Fruit fly (Drosophila melanogaster) whole organism, embryonic: ENCODE results near the gene cher.
A peak's percentile ranks its signal among the peaks of the same experiment; 100 is the strongest.

Experiments
- Aef1 ChIP-seq: fragments of 200-800 bp; sonication (Bioruptor generic); IDR thresholded peaks from 3 replicates; pipeline ENCODE4 v1.3.6; 2022; ENCODE audit warnings: missing biosample characterization, missing genetic modification characterization
- BEAF-32 ChIP-seq: fragments of 200-800 bp; sonication (Bioruptor generic); optimal IDR thresholded peaks from 3 replicates; lab custom pipeline; 2017; ENCODE audit warnings: missing biosample characterization, missing genetic modification characterization, mild to moderate bottlenecking, moderate library complexity, missing genetic modification reagents
- Bgb ChIP-seq: fragments of 200-800 bp; sonication (Bioruptor generic); IDR thresholded peaks from 2 replicates; pipeline ENCODE4 v1.3.6; 2022; ENCODE audit warnings: missing biosample characterization, missing genetic modification characterization; ENCODE audit not compliant: partially characterized antibody
- CG10979 ChIP-seq: fragments of 200-800 bp; sonication (Bioruptor generic); optimal IDR thresholded peaks from 2 replicates; lab custom pipeline; 2018; ENCODE audit warnings: missing biosample characterization, mild to moderate bottlenecking, missing genetic modification characterization, moderate library complexity
- CG13287 ChIP-seq: fragments of 200-800 bp; sonication (Bioruptor generic); IDR thresholded peaks from 2 replicates; pipeline ENCODE4 v1.3.6; 2022; ENCODE audit warnings: missing biosample characterization, missing genetic modification characterization; ENCODE audit not compliant: partially characterized antibody
- CG14965 ChIP-seq: fragments of 200-800 bp; sonication (Bioruptor generic); optimal IDR thresholded peaks from 2 replicates; lab custom pipeline; 2016; ENCODE audit warnings: missing biosample characterization, missing genetic modification characterization, borderline replicate concordance
- CG15696 ChIP-seq: fragments of 200-800 bp; sonication (Bioruptor generic); optimal IDR thresholded peaks from 2 replicates; lab custom pipeline; 2019; ENCODE audit warnings: missing biosample characterization, mild to moderate bottlenecking, missing genetic modification characterization, moderate library complexity
- CG16779 ChIP-seq: fragments of 200-800 bp; sonication (Bioruptor generic); IDR thresholded peaks from 2 replicates; pipeline ENCODE4 v1.3.6; 2022; ENCODE audit warnings: missing biosample characterization, missing genetic modification characterization
- CG16813 ChIP-seq: fragments of 200-800 bp; sonication (Bioruptor generic); IDR thresholded peaks from 3 replicates; pipeline ENCODE4 v1.3.6; 2022; ENCODE audit warnings: missing biosample characterization, missing genetic modification characterization; ENCODE audit not compliant: partially characterized antibody
- CG17829 ChIP-seq: fragments of 200-800 bp; optimal IDR thresholded peaks from 2 replicates; lab custom pipeline; 2019; ENCODE audit warnings: missing biosample characterization, mild to moderate bottlenecking, missing genetic modification characterization, moderate library complexity
- CG2129 ChIP-seq: fragments of 200-800 bp; sonication (Bioruptor generic); IDR thresholded peaks from 2 replicates; pipeline ENCODE4 v1.3.6; 2022; ENCODE audit warnings: missing biosample characterization, missing genetic modification characterization; ENCODE audit not compliant: partially characterized antibody
- CG2712 ChIP-seq: fragments of 200-800 bp; optimal IDR thresholded peaks from 3 replicates; lab custom pipeline; 2019; ENCODE audit warnings: missing biosample characterization, mild to moderate bottlenecking, missing genetic modification characterization, moderate library complexity
- CG2889 ChIP-seq: fragments of 200-800 bp; sonication (Bioruptor generic); IDR thresholded peaks from 3 replicates; pipeline ENCODE4 v1.3.6; 2022; ENCODE audit warnings: missing biosample characterization, missing genetic modification characterization
- CG32767 ChIP-seq: fragments of 200-800 bp; sonication (Bioruptor generic); IDR thresholded peaks from 2 replicates; pipeline ENCODE4 v1.3.6; 2022; ENCODE audit warnings: missing biosample characterization, missing genetic modification characterization
- CG34224 ChIP-seq: fragments of 200-800 bp; sonication (Bioruptor generic); IDR thresholded peaks from 3 replicates; pipeline ENCODE4 v1.3.6; 2022; ENCODE audit warnings: missing biosample characterization, missing genetic modification characterization; ENCODE audit not compliant: partially characterized antibody
- CG3726 ChIP-seq: fragments of 200-800 bp; sonication (Bioruptor generic); IDR thresholded peaks from 3 replicates; pipeline ENCODE4, ENCODE4 v1.3.6; 2022; ENCODE audit warnings: missing biosample characterization, missing genetic modification characterization
- CG6791 ChIP-seq: fragments of 200-800 bp; sonication (Bioruptor generic); IDR thresholded peaks from 3 replicates; pipeline ENCODE4 v1.3.6; 2022; ENCODE audit warnings: missing biosample characterization, missing genetic modification characterization; ENCODE audit not compliant: partially characterized antibody
- CG8290 ChIP-seq, 3 experiments: fragments of 200-800 bp; sonication (Bioruptor generic); optimal IDR thresholded peaks; 2 replicates each; lab custom pipeline; 2016 to 2019; ENCODE audit warnings: missing biosample characterization in 3 of 3, missing genetic modification characterization in 3 of 3, mild to moderate bottlenecking in 2 of 3, moderate library complexity in 1 of 3
- CG8359 ChIP-seq: fragments of 200-800 bp; sonication (Bioruptor generic); optimal IDR thresholded peaks from 2 replicates; lab custom pipeline; 2017; ENCODE audit warnings: missing biosample characterization, mild to moderate bottlenecking, missing genetic modification characterization, borderline replicate concordance
- CG8388 ChIP-seq: fragments of 200-800 bp; sonication (Bioruptor generic); optimal IDR thresholded peaks from 2 replicates; lab custom pipeline; 2019; ENCODE audit warnings: missing biosample characterization, mild to moderate bottlenecking, missing genetic modification characterization, moderate library complexity
- Camta ChIP-seq: fragments of 200-800 bp; sonication (Bioruptor generic); optimal IDR thresholded peaks from 2 replicates; lab custom pipeline; 2016; ENCODE audit warnings: missing biosample characterization, missing genetic modification characterization
- D19A ChIP-seq: fragments of 200-800 bp; optimal IDR thresholded peaks from 3 replicates; lab custom pipeline; 2019; ENCODE audit warnings: missing biosample characterization, mild to moderate bottlenecking, missing genetic modification characterization, moderate library complexity
- Dad ChIP-seq: fragments of 200-800 bp; sonication (Bioruptor generic); optimal IDR thresholded peaks from 3 replicates; lab custom pipeline; 2016; ENCODE audit warnings: missing biosample characterization, missing genetic modification characterization
- Dbx ChIP-seq: fragments of 200-800 bp; sonication (Bioruptor generic); IDR thresholded peaks from 3 replicates; pipeline ENCODE4 v1.3.6; 2022; ENCODE audit warnings: missing biosample characterization, missing genetic modification characterization
- E2f1 ChIP-seq: fragments of 200-800 bp; sonication (Bioruptor generic); IDR thresholded peaks from 2 replicates; pipeline ENCODE4 v1.3.6; 2022; ENCODE audit warnings: missing biosample characterization, missing genetic modification characterization
- Fer2 ChIP-seq: fragments of 200-800 bp; sonication (Bioruptor generic); optimal IDR thresholded peaks from 2 replicates; lab custom pipeline; 2018; ENCODE audit warnings: missing biosample characterization, mild to moderate bottlenecking, missing genetic modification characterization, moderate library complexity
- Gsc ChIP-seq: fragments of 200-800 bp; sonication (Bioruptor generic); IDR thresholded peaks from 2 replicates; pipeline ENCODE4 v1.3.6; 2022; ENCODE audit warnings: missing biosample characterization, missing genetic modification characterization
- Jarid2 ChIP-seq: fragments of 200-800 bp; sonication (Bioruptor generic); optimal IDR thresholded peaks from 3 replicates; lab custom pipeline; 2017; ENCODE audit warnings: mild to moderate bottlenecking, missing biosample characterization, missing genetic modification reagents, missing genetic modification characterization
- Opbp ChIP-seq: fragments of 200-800 bp; sonication (Bioruptor generic); IDR thresholded peaks from 3 replicates; pipeline ENCODE4 v1.3.6; 2022; ENCODE audit warnings: missing biosample characterization, missing genetic modification characterization; ENCODE audit not compliant: partially characterized antibody
- Pdp1 ChIP-seq, 2 experiments: fragments of 200-800 bp; sonication (Bioruptor generic); optimal IDR thresholded peaks; 3 replicates each; lab custom pipeline; 2016; ENCODE audit warnings: missing biosample characterization in 2 of 2, missing genetic modification characterization in 2 of 2, mild to moderate bottlenecking in 1 of 2, moderate library complexity in 1 of 2
- Rx ChIP-seq: fragments of 200-800 bp; sonication (Bioruptor generic); IDR thresholded peaks from 2 replicates; pipeline ENCODE4 v1.3.6; 2022; ENCODE audit warnings: missing biosample characterization, missing genetic modification characterization
- Sry-δ ChIP-seq: fragments of 200-800 bp; sonication (Bioruptor generic); optimal IDR thresholded peaks from 2 replicates; lab custom pipeline; 2016; ENCODE audit warnings: missing biosample characterization, missing genetic modification characterization
- ato ChIP-seq: fragments of 200-800 bp; sonication (Bioruptor generic); IDR thresholded peaks from 2 replicates; pipeline ENCODE4 v1.3.6; 2022; ENCODE audit warnings: missing biosample characterization, missing genetic modification characterization; ENCODE audit not compliant: partially characterized antibody
- az2 ChIP-seq: fragments of 200-800 bp; sonication (Bioruptor generic); optimal IDR thresholded peaks from 3 replicates; lab custom pipeline; 2016; ENCODE audit warnings: missing biosample characterization, missing genetic modification characterization
- bbx ChIP-seq: fragments of 200-800 bp; sonication (Bioruptor generic); IDR thresholded peaks from 2 replicates; pipeline ENCODE4 v1.3.6; 2022; ENCODE audit warnings: missing biosample characterization, missing genetic modification characterization; ENCODE audit not compliant: partially characterized antibody
- chif ChIP-seq, 2 experiments: fragments of 200-800 bp; sonication (Bioruptor generic); optimal IDR thresholded peaks; 3 replicates each; lab custom pipeline; 2016; ENCODE audit warnings: missing biosample characterization in 2 of 2, missing genetic modification characterization in 2 of 2
- dati ChIP-seq: fragments of 200-800 bp; sonication (Bioruptor generic); IDR thresholded peaks from 2 replicates; pipeline ENCODE4 v1.3.6; 2022; ENCODE audit warnings: missing biosample characterization, missing genetic modification characterization
- eve ChIP-seq, 2 experiments: fragments of >200 bp; optimal IDR thresholded peaks; 2 replicates each; lab custom pipeline; 2017; ENCODE audit warnings: missing biosample characterization in 2 of 2, missing genetic modification characterization in 2 of 2
- fd102C ChIP-seq: fragments of 200-800 bp; sonication (Bioruptor generic); optimal IDR thresholded peaks from 2 replicates; lab custom pipeline; 2018; ENCODE audit warnings: missing biosample characterization, mild to moderate bottlenecking, missing genetic modification characterization, moderate library complexity
- kay ChIP-seq: fragments of 200-800 bp; sonication (Bioruptor generic); optimal IDR thresholded peaks from 2 replicates; lab custom pipeline; 2016; ENCODE audit warnings: missing biosample characterization, missing genetic modification characterization
- nmo ChIP-seq: fragments of 200-800 bp; sonication (Bioruptor generic); optimal IDR thresholded peaks from 2 replicates; lab custom pipeline; 2018; ENCODE audit warnings: missing biosample characterization, mild to moderate bottlenecking, missing genetic modification characterization, moderate library complexity
- psq ChIP-seq: fragments of 200-800 bp; sonication (Bioruptor generic); optimal IDR thresholded peaks from 2 replicates; lab custom pipeline; 2017; ENCODE audit warnings: missing biosample characterization, missing genetic modification characterization
- repo ChIP-seq: fragments of 200-800 bp; sonication (Bioruptor generic); optimal IDR thresholded peaks from 2 replicates; lab custom pipeline; 2016; ENCODE audit warnings: missing biosample characterization, missing genetic modification characterization
- sim ChIP-seq: fragments of 200-800 bp; sonication (Bioruptor generic); IDR thresholded peaks from 2 replicates; pipeline ENCODE4 v1.3.6; 2022; ENCODE audit warnings: missing biosample characterization, missing genetic modification characterization
- tll ChIP-seq, 2 experiments: fragments of 200-800 bp in 1 of 2; fragments of >200 bp in 1 of 2; sonication (Bioruptor generic) in 1 of 2; optimal IDR thresholded peaks; 2 replicates each; lab custom pipeline; 2017 to 2019; ENCODE audit warnings: missing biosample characterization in 2 of 2, missing genetic modification characterization in 2 of 2, mild to moderate bottlenecking in 1 of 2, moderate library complexity in 1 of 2
- trem ChIP-seq: fragments of 200-800 bp; optimal IDR thresholded peaks from 3 replicates; lab custom pipeline; 2019; ENCODE audit warnings: missing biosample characterization, mild to moderate bottlenecking, missing genetic modification characterization, moderate library complexity
- zen2 ChIP-seq: fragments of 200-800 bp; sonication (Bioruptor generic); IDR thresholded peaks from 3 replicates; pipeline ENCODE4 v1.3.6; 2022; ENCODE audit warnings: missing biosample characterization, missing genetic modification characterization; ENCODE audit not compliant: partially characterized antibody

Gene cher

dm6 chr3R:17085029-17085807 is 40.0 kb downstream of the cher start, which contains the start of gene GckIII (continued):
- TF ChIP-seq Pdp1 (GFP tag; optimal IDR thresholded peaks at IDR 0.05; lab: Kevin White, UChicago), result peak in 1 of 2 experiments; percentile 11
- no peak for TF ChIP-seq sim (GFP tag; lab: Robert Waterston, UW)
- TF ChIP-seq Gsc (GFP tag; lab: Robert Waterston, UW), result no peak
- peak; percentile 57; the same call in 2 of the 3 replicates for TF ChIP-seq CG16813
- no peak for TF ChIP-seq E2f1
- peak; percentile 50 for TF ChIP-seq Sry-δ (GFP tag; lab: Kevin White, UChicago)
- no peak for TF ChIP-seq tll (GFP tag; optimal IDR thresholded peaks at IDR 0.05; lab: Kevin White, UChicago)
- no peak for TF ChIP-seq dati (GFP tag; lab: Robert Waterston, UW)
- no peak for TF ChIP-seq CG8388 (GFP tag; lab: Kevin White, UChicago)
- peak; percentile 74 for TF ChIP-seq BEAF-32 (GFP tag; lab: Kevin White, UChicago)
- no peak for TF ChIP-seq Camta (GFP tag; lab: Kevin White, UChicago)
- TF ChIP-seq zen2, result peak; percentile 89
- TF ChIP-seq Dad (GFP tag; lab: Kevin White, UChicago), result no peak
- no peak for TF ChIP-seq chif (GFP tag; optimal IDR thresholded peaks at IDR 0.05; lab: Kevin White, UChicago)
- no peak for TF ChIP-seq CG3726 (GFP tag; lab: Robert Waterston, UW)
- TF ChIP-seq CG8290 (GFP tag; optimal IDR thresholded peaks at IDR 0.05; lab: Kevin White, UChicago), result no peak
- TF ChIP-seq CG8290 (tag; optimal IDR thresholded peaks at IDR 0.05; lab: Kevin White, UChicago), result no peak
- no peak for TF ChIP-seq Aef1 (GFP tag; lab: Robert Waterston, UW)
- peak; percentile 11; the same call in 2 of the 3 replicates for TF ChIP-seq Opbp (GFP tag; lab: Robert Waterston, UW)
- TF ChIP-seq repo (GFP tag; lab: Kevin White, UChicago), result no peak
- no peak for TF ChIP-seq CG8359 (GFP tag; lab: Kevin White, UChicago)
- no peak for TF ChIP-seq CG15696 (tag; lab: Kevin White, UChicago)
- TF ChIP-seq nmo, result peak; percentile 2
- TF ChIP-seq CG2712, result peak; percentile 42
- peak; percentile 2 for TF ChIP-seq CG10979 (tag; lab: Kevin White, UChicago)
- no peak for TF ChIP-seq fd102C
- TF ChIP-seq ato (GFP tag; lab: Robert Waterston, UW), result peak; percentile 37
- TF ChIP-seq trem (tag; lab: Kevin White, UChicago), result peak; percentile 76
- no peak for TF ChIP-seq Dbx
- TF ChIP-seq Jarid2 (GFP tag; lab: Kevin White, UChicago), result no peak
- TF ChIP-seq Bgb (GFP tag; lab: Robert Waterston, UW), result peak; percentile 86
- no peak for TF ChIP-seq CG14965 (GFP tag; lab: Kevin White, UChicago)
- peak; percentile 86 for TF ChIP-seq bbx
- TF ChIP-seq CG17829 (tag; lab: Kevin White, UChicago), result peak; percentile 22
- TF ChIP-seq CG32767 (GFP tag; lab: Robert Waterston, UW), result no peak
- no peak for TF ChIP-seq eve (GFP tag; optimal IDR thresholded peaks at IDR 0.05; lab: Kevin White, UChicago)
- TF ChIP-seq Fer2 (tag; lab: Kevin White, UChicago), result no peak
- TF ChIP-seq kay, result no peak
- no peak for TF ChIP-seq Rx (GFP tag; lab: Robert Waterston, UW)
- peak; percentile 86 for TF ChIP-seq CG2129 (GFP tag; lab: Robert Waterston, UW)
- no peak for TF ChIP-seq az2 (GFP tag; lab: Kevin White, UChicago)
- no peak for TF ChIP-seq CG16779
- TF ChIP-seq CG6791 (GFP tag; lab: Robert Waterston, UW), result peak; percentile 87
- no peak for TF ChIP-seq D19A
- TF ChIP-seq CG34224, result peak; percentile 93
- TF ChIP-seq psq, result no peak
- TF ChIP-seq CG13287 (GFP tag; lab: Robert Waterston, UW), result peak; percentile 87
- TF ChIP-seq CG2889, result no peak
